Fruit fly (Drosophila melanogaster) whole organism, embryonic: Measurements from ENCODE around the gene RpS17.

Experiments used
- Atf6 ChIP-seq: fragments of 200-800 bp; sonication (Bioruptor generic); IDR thresholded peaks from 2 replicates; pipeline ENCODE4 v1.3.6; 2022; ENCODE audit warnings: missing biosample characterization, missing genetic modification characterization
- BEAF-32 ChIP-seq: fragments of 200-800 bp; sonication (Bioruptor generic); optimal IDR thresholded peaks from 3 replicates; lab custom pipeline; 2017; ENCODE audit warnings: missing biosample characterization, missing genetic modification characterization, mild to moderate bottlenecking, moderate library complexity, missing genetic modification reagents
- Bdp1 ChIP-seq: fragments of 200-800 bp; sonication (Bioruptor generic); optimal IDR thresholded peaks from 3 replicates; lab custom pipeline; 2016; ENCODE audit warnings: missing biosample characterization, missing genetic modification characterization
- Bteb2 ChIP-seq: fragments of 200-800 bp; sonication (Bioruptor generic); optimal IDR thresholded peaks from 2 replicates; lab custom pipeline; 2016; ENCODE audit warnings: missing biosample characterization, missing genetic modification characterization
- CG10147 ChIP-seq: fragments of 200-800 bp; sonication (Bioruptor generic); optimal IDR thresholded peaks from 2 replicates; lab custom pipeline; 2019; ENCODE audit warnings: missing biosample characterization, mild to moderate bottlenecking, missing genetic modification characterization, moderate library complexity
- CG10462 ChIP-seq: fragments of 200-800 bp; sonication (Bioruptor generic); optimal IDR thresholded peaks from 2 replicates; lab custom pipeline; 2016; ENCODE audit warnings: missing biosample characterization, missing genetic modification characterization
- CG11456 ChIP-seq: fragments of 200-800 bp; sonication (Bioruptor generic); IDR thresholded peaks from 3 replicates; pipeline ENCODE4 v1.3.6; 2022; ENCODE audit warnings: missing biosample characterization, missing genetic modification characterization
- CG12236 ChIP-seq: fragments of 200-800 bp; sonication (Bioruptor generic); optimal IDR thresholded peaks from 2 replicates; lab custom pipeline; 2016; ENCODE audit warnings: missing biosample characterization, missing genetic modification characterization
- CG13624 ChIP-seq: fragments of 200-800 bp; sonication (Bioruptor generic); optimal IDR thresholded peaks from 2 replicates; lab custom pipeline; 2016; ENCODE audit warnings: missing biosample characterization, missing genetic modification characterization
- CG16815 ChIP-seq: fragments of 200-800 bp; sonication (Bioruptor generic); optimal IDR thresholded peaks from 3 replicates; lab custom pipeline; 2017; ENCODE audit warnings: missing biosample characterization, mild to moderate bottlenecking, missing genetic modification characterization
- CG17359 ChIP-seq: fragments of 200-800 bp; sonication (Bioruptor generic); optimal IDR thresholded peaks from 3 replicates; lab custom pipeline; 2018; ENCODE audit warnings: missing biosample characterization, mild to moderate bottlenecking, missing genetic modification characterization, moderate library complexity
- CG17568 ChIP-seq: fragments of 200-800 bp; sonication (Bioruptor generic); optimal IDR thresholded peaks from 2 replicates; lab custom pipeline; 2018; ENCODE audit warnings: missing biosample characterization, mild to moderate bottlenecking, missing genetic modification characterization, moderate library complexity
- CG18476 ChIP-seq: fragments of 200-800 bp; sonication (Bioruptor generic); optimal IDR thresholded peaks from 2 replicates; lab custom pipeline; 2016; ENCODE audit warnings: missing biosample characterization, mild to moderate bottlenecking, missing genetic modification characterization
- CG2120 ChIP-seq: fragments of 200-800 bp; sonication (Bioruptor generic); optimal IDR thresholded peaks from 3 replicates; lab custom pipeline; 2016; ENCODE audit warnings: missing biosample characterization, missing genetic modification characterization
- CG2199 ChIP-seq: fragments of 200-800 bp; sonication (Bioruptor generic); IDR thresholded peaks from 3 replicates; pipeline ENCODE4 v1.3.6; 2022; ENCODE audit warnings: missing biosample characterization, missing genetic modification characterization
- CG30403 ChIP-seq: fragments of 200-800 bp; sonication (Bioruptor generic); optimal IDR thresholded peaks from 3 replicates; lab custom pipeline; 2016; ENCODE audit warnings: missing biosample characterization, missing genetic modification characterization
- CG30431 ChIP-seq: fragments of 200-800 bp; sonication (Bioruptor generic); optimal IDR thresholded peaks from 2 replicates; lab custom pipeline; 2017; ENCODE audit warnings: missing biosample characterization, missing genetic modification characterization
- CG32772 ChIP-seq: fragments of 200-800 bp; sonication (Bioruptor generic); IDR thresholded peaks from 2 replicates; pipeline ENCODE4 v1.3.6; 2022; ENCODE audit warnings: missing biosample characterization, missing genetic modification characterization
- CG4282 ChIP-seq: fragments of 200-800 bp; sonication (Bioruptor generic); optimal IDR thresholded peaks from 2 replicates; lab custom pipeline; 2016; ENCODE audit warnings: missing biosample characterization, missing genetic modification characterization
- CG7745 ChIP-seq: fragments of 200-800 bp; sonication (Bioruptor generic); optimal IDR thresholded peaks from 2 replicates; lab custom pipeline; 2018; ENCODE audit warnings: missing biosample characterization, mild to moderate bottlenecking, missing genetic modification characterization, moderate library complexity
- CG7786 ChIP-seq: fragments of 200-800 bp; sonication (Bioruptor generic); optimal IDR thresholded peaks from 2 replicates; lab custom pipeline; 2016; ENCODE audit warnings: missing biosample characterization, missing genetic modification characterization
- CG8478 ChIP-seq: fragments of >200 bp; optimal IDR thresholded peaks from 2 replicates; lab custom pipeline; 2018
- CG9727 ChIP-seq: fragments of 200-800 bp; sonication (Bioruptor generic); optimal IDR thresholded peaks from 3 replicates; lab custom pipeline; 2017; ENCODE audit warnings: missing biosample characterization, mild to moderate bottlenecking, missing genetic modification characterization
- CTCF ChIP-seq: fragments of 200-800 bp; sonication (Bioruptor generic); optimal IDR thresholded peaks from 2 replicates; lab custom pipeline; 2017; ENCODE audit warnings: missing biosample characterization, mild to moderate bottlenecking, missing genetic modification characterization, moderate library complexity
- E2f1 ChIP-seq: fragments of 200-800 bp; sonication (Bioruptor generic); IDR thresholded peaks from 2 replicates; pipeline ENCODE4 v1.3.6; 2022; ENCODE audit warnings: missing biosample characterization, missing genetic modification characterization
- Ets97D ChIP-seq: fragments of 200-800 bp; sonication (Bioruptor generic); optimal IDR thresholded peaks from 3 replicates; lab custom pipeline; 2016; ENCODE audit warnings: missing biosample characterization, missing genetic modification characterization
- H2.0 ChIP-seq: fragments of 200-800 bp; sonication (Bioruptor generic); IDR thresholded peaks from 2 replicates; pipeline ENCODE4 v1.3.6; 2022; ENCODE audit warnings: missing biosample characterization, missing genetic modification characterization
- HLH4C ChIP-seq: fragments of 200-800 bp; sonication (Bioruptor generic); IDR thresholded peaks from 3 replicates; pipeline ENCODE4 v1.3.6; 2022; ENCODE audit warnings: missing biosample characterization, missing genetic modification characterization; ENCODE audit not compliant: partially characterized antibody
- Hmx ChIP-seq: fragments of 200-800 bp; sonication (Bioruptor generic); optimal IDR thresholded peaks from 2 replicates; lab custom pipeline; 2016; ENCODE audit warnings: missing biosample characterization, missing genetic modification characterization
- Hr39 ChIP-seq: fragments of >200 bp; optimal IDR thresholded peaks from 2 replicates; lab custom pipeline; 2017
- MTF-1 ChIP-seq: fragments of 200-800 bp; sonication (Bioruptor generic); optimal IDR thresholded peaks from 2 replicates; lab custom pipeline; 2018; ENCODE audit warnings: missing biosample characterization, mild to moderate bottlenecking, missing genetic modification characterization, borderline replicate concordance
- NfI ChIP-seq: fragments of 200-800 bp; sonication (Bioruptor generic); optimal IDR thresholded peaks from 3 replicates; lab custom pipeline; 2018; ENCODE audit warnings: missing biosample characterization, mild to moderate bottlenecking, missing genetic modification characterization, moderate library complexity
- Oaz ChIP-seq: fragments of 200-800 bp; sonication (Bioruptor generic); IDR thresholded peaks from 2 replicates; pipeline ENCODE4 v1.3.6; 2022; ENCODE audit warnings: missing biosample characterization, missing genetic modification characterization
- Optix ChIP-seq: fragments of 200-800 bp; sonication (Bioruptor generic); IDR thresholded peaks from 3 replicates; pipeline ENCODE4 v1.3.6; 2022; ENCODE audit warnings: missing biosample characterization, missing genetic modification characterization
- Spps ChIP-seq: fragments of 200-800 bp; sonication (Bioruptor generic); optimal IDR thresholded peaks from 2 replicates; lab custom pipeline; 2018; ENCODE audit warnings: missing biosample characterization, mild to moderate bottlenecking, missing genetic modification characterization
- Sry-δ ChIP-seq: fragments of 200-800 bp; sonication (Bioruptor generic); optimal IDR thresholded peaks from 2 replicates; lab custom pipeline; 2016; ENCODE audit warnings: missing biosample characterization, missing genetic modification characterization
- crol ChIP-seq: fragments of 200-800 bp; sonication (Bioruptor generic); IDR thresholded peaks from 2 replicates; pipeline ENCODE4 v1.3.6; 2022; ENCODE audit warnings: missing biosample characterization, missing genetic modification characterization
- dmrt11E ChIP-seq: fragments of 200-800 bp; sonication (Bioruptor generic); optimal IDR thresholded peaks from 3 replicates; lab custom pipeline; 2018; ENCODE audit warnings: missing biosample characterization, mild to moderate bottlenecking, missing genetic modification characterization, moderate library complexity
- dysf ChIP-seq: fragments of 200-800 bp; sonication (Bioruptor generic); IDR thresholded peaks from 3 replicates; pipeline ENCODE4 v1.3.6; 2022; ENCODE audit warnings: missing biosample characterization, missing genetic modification characterization
- emc ChIP-seq: fragments of 200-800 bp; sonication (Bioruptor generic); optimal IDR thresholded peaks from 2 replicates; lab custom pipeline; 2016; ENCODE audit warnings: missing biosample characterization, missing genetic modification characterization
- fru ChIP-seq: fragments of >200 bp; optimal IDR thresholded peaks from 2 replicates; lab custom pipeline; 2017
- gsb ChIP-seq: fragments of 200-800 bp; sonication (Bioruptor generic); IDR thresholded peaks from 2 replicates; pipeline ENCODE4 v1.3.6; 2022; ENCODE audit warnings: missing biosample characterization, missing genetic modification characterization
- hb ChIP-seq: fragments of 200-800 bp; sonication (Bioruptor generic); IDR thresholded peaks from 3 replicates; pipeline ENCODE4 v1.3.6; 2022; ENCODE audit warnings: missing biosample characterization, missing genetic modification characterization; ENCODE audit not compliant: partially characterized antibody
- kni ChIP-seq: fragments of 200-800 bp; sonication (Bioruptor generic); optimal IDR thresholded peaks from 3 replicates; lab custom pipeline; 2017; ENCODE audit warnings: mild to moderate bottlenecking, missing biosample characterization, missing genetic modification reagents, missing genetic modification characterization
- nau ChIP-seq: fragments of 200-800 bp; sonication (Bioruptor generic); optimal IDR thresholded peaks from 3 replicates; lab custom pipeline; 2017; ENCODE audit warnings: missing biosample characterization, mild to moderate bottlenecking, missing genetic modification characterization, missing genetic modification reagents
- nom ChIP-seq: fragments of 200-800 bp; sonication (Bioruptor generic); optimal IDR thresholded peaks from 2 replicates; lab custom pipeline; 2017; ENCODE audit warnings: missing biosample characterization, missing genetic modification characterization, mild to moderate bottlenecking, moderate library complexity, missing genetic modification reagents
- onecut ChIP-seq: fragments of 200-800 bp; sonication (Bioruptor generic); IDR thresholded peaks from 2 replicates; pipeline ENCODE4 v1.3.6; 2022; ENCODE audit warnings: missing biosample characterization, missing genetic modification characterization
- sim ChIP-seq: fragments of 200-800 bp; sonication (Bioruptor generic); IDR thresholded peaks from 2 replicates; pipeline ENCODE4 v1.3.6; 2022; ENCODE audit warnings: missing biosample characterization, missing genetic modification characterization
- sisA ChIP-seq: fragments of 200-800 bp; sonication (Bioruptor generic); IDR thresholded peaks from 2 replicates; pipeline ENCODE4 v1.3.6; 2022; ENCODE audit warnings: missing biosample characterization, missing genetic modification characterization
- slbo ChIP-seq: fragments of 200-800 bp; sonication (Bioruptor generic); IDR thresholded peaks from 2 replicates; pipeline ENCODE4 v1.3.6; 2022; ENCODE audit warnings: missing biosample characterization, missing genetic modification characterization
- slp2 ChIP-seq: fragments of 200-800 bp; sonication (Bioruptor generic); optimal IDR thresholded peaks from 2 replicates; lab custom pipeline; 2016; ENCODE audit warnings: missing biosample characterization, missing genetic modification characterization
- stc ChIP-seq: fragments of 200-800 bp; sonication (Bioruptor generic); IDR thresholded peaks from 2 replicates; pipeline ENCODE4 v1.3.6; 2022; ENCODE audit warnings: missing biosample characterization, missing genetic modification characterization
- zfh1 ChIP-seq: fragments of 200-800 bp; sonication (Bioruptor generic); IDR thresholded peaks from 3 replicates; pipeline ENCODE4 v1.3.6; 2022; ENCODE audit warnings: missing biosample characterization, missing genetic modification characterization

The RpS17 gene

DNA sequence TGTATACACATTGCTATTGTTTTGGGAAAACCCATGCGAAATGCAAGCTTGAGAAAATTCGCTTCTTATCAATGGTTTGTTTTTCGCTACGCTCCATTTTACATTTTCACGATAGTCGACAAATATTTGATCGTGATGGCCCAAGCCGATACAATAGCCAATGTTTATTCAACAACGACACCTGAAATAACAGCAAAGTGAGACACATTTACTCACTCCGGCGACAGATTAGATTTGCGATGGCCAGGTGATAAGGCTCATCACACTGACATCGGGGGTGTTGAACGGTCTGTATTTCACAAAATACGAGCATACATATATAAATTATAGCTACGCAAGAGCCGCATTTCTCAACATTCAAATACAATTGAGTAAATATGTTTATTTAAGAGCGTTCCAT is 32.5 kb downstream of the RpS17 start (continued):
- TF ChIP-seq CG2120 (peak; percentile 60), CG7786 (GFP tag; lab: Kevin White, UChicago) (peak; percentile 31), NfI (peak; percentile 38), HLH4C (no peak), CG12236 (GFP tag; lab: Kevin White, UChicago) (peak; percentile 26), hb (GFP tag; lab: Robert Waterston, UW) (no peak), BEAF-32 (GFP tag; lab: Kevin White, UChicago) (no peak), CG16815 (GFP tag; lab: Kevin White, UChicago) (no peak), slp2 (GFP tag; lab: Kevin White, UChicago) (no peak), sim (no peak), gsb (GFP tag; lab: Robert Waterston, UW) (peak; percentile 35; the same call in 1 of the 2 replicates), emc (GFP tag; lab: Kevin White, UChicago) (peak; percentile 10), dmrt11E (tag; lab: Kevin White, UChicago) (no peak), CG8478 (no peak), CG17359 (tag; lab: Kevin White, UChicago) (peak; percentile 78), dysf (GFP tag; lab: Robert Waterston, UW) (peak; percentile 5; the same call in 1 of the 3 replicates), CG18476 (peak; percentile 35), CG30431 (GFP tag; lab: Kevin White, UChicago) (no peak), CG10462 (GFP tag; lab: Kevin White, UChicago) (no peak), crol (GFP tag; lab: Robert Waterston, UW) (no peak), Ets97D (no peak), CTCF (GFP tag; lab: Kevin White, UChicago) (peak; percentile 36), slbo (no peak; the same call in 1 of the 2 replicates), CG2199 (GFP tag; lab: Robert Waterston, UW) (peak; percentile 47; the same call in 1 of the 3 replicates), H2.0 (GFP tag; lab: Robert Waterston, UW) (no peak), CG17568 (GFP tag; lab: Kevin White, UChicago) (peak; percentile 67), CG13624 (peak; percentile 45), Bdp1 (GFP tag; lab: Kevin White, UChicago) (peak; percentile 18), CG32772 (no peak), Sry-δ (GFP tag; lab: Kevin White, UChicago) (peak; percentile 28), E2f1 (peak; percentile 24; the same call in 1 of the 2 replicates), CG9727 (GFP tag; lab: Kevin White, UChicago) (peak; percentile 69), Spps (tag; lab: Kevin White, UChicago) (peak; percentile 41), CG11456 (GFP tag; lab: Robert Waterston, UW) (no peak; the same call in 2 of the 3 replicates), Oaz (GFP tag; lab: Robert Waterston, UW) (no peak), kni (GFP tag; lab: Kevin White, UChicago) (peak; percentile 26), CG4282 (GFP tag; lab: Kevin White, UChicago) (no peak), onecut (GFP tag; lab: Robert Waterston, UW) (peak; percentile 63), Hmx (no peak), CG30403 (no peak), sisA (GFP tag; lab: Robert Waterston, UW) (no peak), Atf6 (GFP tag; lab: Robert Waterston, UW) (peak; percentile 77), CG10147 (GFP tag; lab: Kevin White, UChicago) (peak; percentile 63), zfh1 (peak; percentile 59; the same call in 2 of the 3 replicates), nom (GFP tag; lab: Kevin White, UChicago) (peak; percentile 60), fru (no peak), nau (GFP tag; lab: Kevin White, UChicago) (peak; percentile 82), MTF-1 (GFP tag; lab: Kevin White, UChicago) (peak; percentile 87), Hr39 (lab: Kevin White, UChicago) (no peak), CG7745 (tag; lab: Kevin White, UChicago) (no peak), stc (GFP tag; lab: Robert Waterston, UW) (peak; percentile 53; the same call in 1 of the 2 replicates), Optix (GFP tag; lab: Robert Waterston, UW) (no peak), Bteb2 (GFP tag; lab: Kevin White, UChicago) (peak; percentile 3)
